Fruit fly (Drosophila melanogaster) Kc167 (cell line): ENCODE measurements around the gene Tsc1.

Experiments used
- Myc ChIP-seq: fragments of >200 bp; optimal IDR thresholded peaks from 2 replicates; lab custom pipeline; 2017; ENCODE audit warnings: missing external identifiers
- Sin3A ChIP-seq: fragments of >200 bp; optimal IDR thresholded peaks from 2 replicates; lab custom pipeline; 2018; ENCODE audit warnings: missing external identifiers
- h ChIP-seq: fragments of >200 bp; optimal IDR thresholded peaks from 3 replicates; lab custom pipeline; 2018; ENCODE audit warnings: missing external identifiers
- insv ChIP-seq: fragments of >200 bp; optimal IDR thresholded peaks from 3 replicates; lab custom pipeline; 2018; ENCODE audit warnings: missing external identifiers
- psq ChIP-seq: fragments of >200 bp; optimal IDR thresholded peaks from 2 replicates; lab custom pipeline; 2017; ENCODE audit warnings: missing external identifiers
- ttk ChIP-seq: sonication (Bioruptor generic); optimal IDR thresholded peaks from 2 replicates; lab custom pipeline; 2017; ENCODE audit warnings: missing external identifiers

Gene Tsc1

dm6 chr3R:24130080-24130479 lies at the start of gene Tsc1, which contains the start of gene GatB:
Gene Tsc1 (plus strand): TSS chr3R:24130307.
Gene GatB (minus strand): TSS chr3R:24130255.
- no peak for TF ChIP-seq h (lab: Kevin White, UChicago)
- TF ChIP-seq ttk (lab: Kevin White, UChicago): no peak
- TF ChIP-seq Myc (lab: Kevin White, UChicago): no peak
- TF ChIP-seq insv (lab: Kevin White, UChicago): no peak
- no peak for TF ChIP-seq psq (lab: Kevin White, UChicago)
- no peak for TF ChIP-seq Sin3A (lab: Kevin White, UChicago)

- no peak for TF ChIP-seq Myc (lab: Kevin White, UChicago)
These were observed 45.1 kb upstream of the Tsc1 start for dm6 chr3R:24084975-24085374.

dm6 chr3R:24090143-24090542 lies 40.0 kb upstream of the Tsc1 start:
- TF ChIP-seq Sin3A (lab: Kevin White, UChicago) (no peak), psq (lab: Kevin White, UChicago) (no peak), Myc (lab: Kevin White, UChicago) (no peak), h (lab: Kevin White, UChicago) (no peak), insv (lab: Kevin White, UChicago) (no peak), ttk (lab: Kevin White, UChicago) (no peak)

dm6 chr3R:24091653-24092052 lies 38.5 kb upstream of the Tsc1 start:
- TF ChIP-seq ttk (lab: Kevin White, UChicago) (no peak), Sin3A (lab: Kevin White, UChicago) (no peak), Myc (lab: Kevin White, UChicago) (no peak), h (lab: Kevin White, UChicago) (no peak), insv (lab: Kevin White, UChicago) (no peak), psq (lab: Kevin White, UChicago) (no peak)

dm6 chr3R:24092590-24093151 lies 37.4 kb upstream of the Tsc1 start:
- no peak for TF ChIP-seq psq (lab: Kevin White, UChicago)
- TF ChIP-seq insv (lab: Kevin White, UChicago): no peak
- TF ChIP-seq ttk (lab: Kevin White, UChicago): no peak
- TF ChIP-seq h (lab: Kevin White, UChicago): no peak

DNA sequence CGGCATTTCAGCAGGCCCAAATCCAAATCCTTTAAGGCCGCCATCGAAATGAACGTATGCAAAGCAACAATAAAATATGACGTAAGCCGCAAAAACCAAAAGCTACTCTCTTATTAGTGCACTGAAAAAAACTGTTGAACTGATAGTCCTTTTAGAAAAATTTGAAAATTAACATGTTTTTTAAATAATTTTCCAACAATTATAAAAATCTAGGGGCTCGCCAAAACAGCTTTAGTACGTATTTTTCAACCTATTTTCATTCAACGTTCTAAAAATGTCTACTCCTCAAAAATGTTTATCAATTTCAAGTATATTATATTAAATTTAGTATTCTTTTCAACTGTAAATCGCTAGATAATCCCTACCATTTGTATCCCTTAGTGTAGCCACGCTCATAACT lies 36.7 kb upstream of the Tsc1 start:
- TF ChIP-seq Sin3A (lab: Kevin White, UChicago) (no peak), ttk (lab: Kevin White, UChicago) (no peak), insv (lab: Kevin White, UChicago) (no peak), psq (lab: Kevin White, UChicago) (no peak), h (lab: Kevin White, UChicago) (no peak), Myc (lab: Kevin White, UChicago) (no peak)

DNA sequence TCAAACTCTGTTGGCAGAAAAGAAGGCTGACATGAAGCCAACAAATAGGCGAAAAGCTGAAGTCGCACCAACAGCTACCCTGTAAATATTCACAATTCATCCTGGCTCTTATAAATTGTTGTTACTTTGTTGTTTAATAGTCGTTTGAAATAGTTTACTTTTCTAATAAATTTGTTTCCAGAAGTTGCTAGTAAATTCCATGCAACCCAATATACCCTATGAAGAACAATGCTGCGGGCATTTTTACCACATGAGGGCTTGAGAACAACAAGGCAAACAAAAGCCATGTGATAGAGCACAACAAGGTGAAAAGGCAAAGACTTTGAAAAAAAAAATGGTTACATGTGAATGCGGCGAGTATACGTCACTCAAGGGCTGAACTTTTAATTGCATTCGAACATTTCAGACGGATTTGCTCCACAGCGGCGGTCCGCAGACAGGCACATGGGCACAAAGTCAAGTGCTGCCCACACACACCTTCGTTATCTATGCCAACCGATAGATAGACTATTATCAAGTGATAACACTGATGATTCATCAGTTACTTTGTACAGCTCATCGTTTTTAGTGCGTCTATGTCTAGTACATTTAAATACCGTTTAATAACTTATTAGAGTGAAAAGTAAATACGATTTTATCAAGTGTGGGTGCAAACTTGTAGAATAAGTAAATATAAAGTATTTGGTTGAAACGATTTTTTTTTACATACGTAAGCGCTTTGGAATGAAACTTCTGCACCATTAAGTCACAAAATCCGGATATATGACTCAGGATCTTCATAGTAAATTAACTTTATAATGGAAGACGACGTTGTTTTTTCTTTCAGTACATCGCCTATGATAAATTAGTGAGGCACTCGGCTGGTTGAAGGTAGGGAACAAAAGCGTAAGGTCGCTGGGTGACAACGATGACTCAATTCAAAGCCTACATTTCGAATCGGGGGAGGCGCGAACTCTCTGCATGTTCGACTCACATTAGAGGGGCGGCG lies 30.8 kb upstream of the Tsc1 start:
- TF ChIP-seq psq (lab: Kevin White, UChicago) (no peak), Myc (lab: Kevin White, UChicago) (no peak), Sin3A (lab: Kevin White, UChicago) (no peak), insv (lab: Kevin White, UChicago) (no peak), h (lab: Kevin White, UChicago) (no peak), ttk (lab: Kevin White, UChicago) (no peak)

- TF ChIP-seq psq (lab: Kevin White, UChicago) (no peak), Sin3A (lab: Kevin White, UChicago) (no peak), h (lab: Kevin White, UChicago) (no peak)
These were observed 29.4 kb upstream of the Tsc1 start for dm6 chr3R:24100717-24101116.

- TF ChIP-seq Sin3A (lab: Kevin White, UChicago): no peak
- TF ChIP-seq psq (lab: Kevin White, UChicago): no peak
- no peak for TF ChIP-seq ttk (lab: Kevin White, UChicago)
- TF ChIP-seq h (lab: Kevin White, UChicago): no peak
- no peak for TF ChIP-seq Myc (lab: Kevin White, UChicago)
- TF ChIP-seq insv (lab: Kevin White, UChicago): no peak
These were observed 28.7 kb upstream of the Tsc1 start for dm6 chr3R:24101437-24101836.

DNA sequence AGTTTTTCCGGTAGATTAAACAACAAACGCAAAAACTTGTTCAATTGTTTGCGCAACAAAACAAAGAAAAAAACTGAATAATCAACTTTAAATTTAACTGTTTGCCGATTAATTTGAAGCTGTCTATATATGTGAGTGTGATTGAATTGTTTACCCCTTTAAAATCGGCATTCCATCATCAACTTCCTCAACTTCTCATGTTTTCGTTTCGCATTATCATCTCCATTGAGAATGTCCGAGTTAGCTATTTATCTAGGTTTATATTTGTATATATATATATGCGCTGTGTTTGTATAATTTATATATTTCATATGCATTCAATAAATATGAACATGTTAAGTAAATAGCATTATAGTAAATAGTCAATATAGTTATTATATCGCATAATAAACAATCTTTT lies 27.7 kb upstream of the Tsc1 start:
- TF ChIP-seq h (lab: Kevin White, UChicago): no peak
- TF ChIP-seq Myc (lab: Kevin White, UChicago): no peak
- no peak for TF ChIP-seq psq (lab: Kevin White, UChicago)
- TF ChIP-seq insv (lab: Kevin White, UChicago): no peak
- TF ChIP-seq ttk (lab: Kevin White, UChicago): no peak
- no peak for TF ChIP-seq Sin3A (lab: Kevin White, UChicago)

- TF ChIP-seq psq (lab: Kevin White, UChicago) (no peak), insv (lab: Kevin White, UChicago) (no peak), h (lab: Kevin White, UChicago) (no peak), ttk (lab: Kevin White, UChicago) (no peak), Sin3A (lab: Kevin White, UChicago) (no peak), Myc (lab: Kevin White, UChicago) (no peak)
These were observed 26.4 kb upstream of the Tsc1 start for dm6 chr3R:24103708-24104107.
